Fruit fly (Drosophila melanogaster): ENCODE results near the gene CG7556.

CG7556 gene

DNA sequence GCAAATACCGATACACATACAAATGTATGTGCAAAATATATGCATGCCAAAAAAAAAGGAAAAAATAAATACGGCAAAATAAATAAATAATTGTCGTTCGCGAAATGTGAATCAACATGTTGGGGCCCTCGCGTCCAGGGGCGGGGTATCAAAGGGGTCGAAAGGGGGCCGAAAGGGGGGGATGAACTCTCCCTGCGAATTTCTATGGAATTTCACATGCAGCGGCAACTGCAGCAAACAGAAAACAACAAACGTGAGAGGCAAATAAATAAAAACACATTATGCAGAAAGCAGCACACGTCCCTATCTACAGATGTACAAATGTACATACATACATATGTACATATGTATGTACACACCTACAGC lies 30.1 kb downstream of the CG7556 start:
- TF ChIP-seq CG4496 (GFP tag; IDR thresholded peaks at IDR 0.05): no peak
- no peak for TF ChIP-seq EcR (GFP tag; optimal IDR thresholded peaks at IDR 0.05)
- TF ChIP-seq CG32121 (GFP tag; IDR thresholded peaks at IDR 0.05): no peak
- TF ChIP-seq Pif1B (GFP tag; optimal IDR thresholded peaks at IDR 0.05): no peak
- no peak for TF ChIP-seq CG9948 (tag; optimal IDR thresholded peaks at IDR 0.05)
- no peak for TF ChIP-seq CG15710 (tag; optimal IDR thresholded peaks at IDR 0.05)
- TF ChIP-seq CG10348 (GFP tag; IDR thresholded peaks at IDR 0.05): no peak
- TF ChIP-seq CG8159 (tag; optimal IDR thresholded peaks at IDR 0.05): no peak
- TF ChIP-seq rn (GFP tag; IDR thresholded peaks at IDR 0.05): no peak
- no peak for TF ChIP-seq fd96Ca (GFP tag; IDR thresholded peaks at IDR 0.05)
- no peak for TF ChIP-seq CG13204 (GFP tag; optimal IDR thresholded peaks at IDR 0.05)
- TF ChIP-seq Pif1A (GFP tag; optimal IDR thresholded peaks at IDR 0.05): no peak

DNA sequence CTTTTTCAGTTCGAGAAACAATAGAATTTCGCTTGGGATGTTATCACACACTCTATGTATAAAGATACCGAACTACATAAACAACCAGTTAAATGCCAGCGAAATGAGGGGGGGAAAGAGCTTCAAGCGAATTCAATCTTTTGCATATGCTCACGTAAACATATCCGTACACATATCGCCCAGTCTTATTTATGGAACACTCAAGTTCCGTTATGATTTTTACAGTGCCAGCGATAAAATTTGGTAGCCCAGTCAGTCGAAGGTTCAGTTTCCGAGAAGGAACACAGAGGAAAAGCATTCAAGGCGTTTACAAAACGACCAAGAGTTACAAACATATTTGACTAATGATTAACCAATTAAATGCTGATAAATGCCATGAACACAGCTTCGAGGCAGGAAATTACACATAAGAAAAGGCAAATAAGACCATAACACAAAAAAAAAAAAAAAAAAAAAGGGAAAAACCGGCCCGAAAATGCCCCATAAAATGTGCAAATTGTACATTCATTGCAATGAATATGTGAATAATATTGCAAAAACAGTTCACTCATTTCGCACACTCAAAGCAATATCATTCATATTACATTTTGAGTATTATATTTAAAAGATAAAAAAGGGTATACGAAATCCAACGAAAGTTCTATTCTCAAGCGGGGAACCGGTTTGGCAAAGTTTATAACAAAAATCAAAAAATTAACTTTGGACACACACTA lies 30.7 kb downstream of the CG7556 start:
- TF ChIP-seq Ets98B (GFP tag; IDR thresholded peaks at IDR 0.05) (no peak), CG8159 (tag; optimal IDR thresholded peaks at IDR 0.05) (no peak), CG12605 (GFP tag; IDR thresholded peaks at IDR 0.05) (no peak), CG13204 (GFP tag; optimal IDR thresholded peaks at IDR 0.05) (no peak), fd96Ca (GFP tag; IDR thresholded peaks at IDR 0.05) (no peak), CG14655 (GFP tag; optimal IDR thresholded peaks at IDR 0.05) (no peak), CG9948 (tag; optimal IDR thresholded peaks at IDR 0.05) (no peak), Pif1A (GFP tag; optimal IDR thresholded peaks at IDR 0.05) (no peak), CG15710 (tag; optimal IDR thresholded peaks at IDR 0.05) (no peak), CG17806 (tag; optimal IDR thresholded peaks at IDR 0.05) (no peak), CG8301 (tag; optimal IDR thresholded peaks at IDR 0.05) (no peak)

DNA sequence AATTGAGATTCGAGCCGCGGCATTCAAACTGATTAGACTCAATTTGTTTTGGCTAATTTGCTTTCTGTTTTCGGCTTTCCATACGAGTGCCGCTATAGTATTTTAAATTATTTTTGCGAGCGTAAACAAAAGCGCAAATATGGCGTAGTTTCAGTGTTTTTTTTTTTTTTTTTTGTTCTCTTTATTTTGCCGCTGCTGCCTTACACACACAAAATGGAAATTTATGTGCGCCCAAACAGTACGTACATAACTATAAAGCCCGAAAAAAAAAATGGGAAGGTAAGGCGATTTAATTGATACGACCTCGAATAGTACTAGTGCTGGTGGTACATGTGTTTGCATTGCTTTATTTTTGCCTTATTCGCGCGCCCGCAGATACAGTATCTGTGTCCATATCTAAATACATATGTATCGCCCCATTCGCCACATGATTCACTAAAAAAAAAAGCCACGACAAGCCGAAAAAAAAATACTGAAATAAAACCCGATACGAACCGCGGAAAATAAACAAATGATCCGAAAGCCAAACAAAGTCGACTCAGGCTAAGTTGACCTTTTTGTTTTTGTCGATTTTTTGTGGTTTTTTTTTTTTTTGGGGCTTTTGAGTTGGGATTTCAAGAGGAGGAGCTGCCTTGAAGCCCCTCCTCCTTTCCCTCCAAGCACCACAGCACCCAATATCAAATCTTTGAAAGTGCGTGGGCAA lies 31.5 kb downstream of the CG7556 start:
- TF ChIP-seq CG4496 (GFP tag; IDR thresholded peaks at IDR 0.05) (peak; percentile 43; the same call in 1 of the 3 replicates), CG12605 (GFP tag; IDR thresholded peaks at IDR 0.05) (no peak), Ets98B (GFP tag; IDR thresholded peaks at IDR 0.05) (no peak), Pif1A (GFP tag; optimal IDR thresholded peaks at IDR 0.05) (peak; percentile 40), fd96Ca (GFP tag; IDR thresholded peaks at IDR 0.05) (0 out of 3 replicates have a peak, but pooled peaks have one; percentile 11), rn (GFP tag; IDR thresholded peaks at IDR 0.05) (no peak), CG10348 (GFP tag; IDR thresholded peaks at IDR 0.05) (no peak), EcR (GFP tag; optimal IDR thresholded peaks at IDR 0.05) (no peak)

DNA sequence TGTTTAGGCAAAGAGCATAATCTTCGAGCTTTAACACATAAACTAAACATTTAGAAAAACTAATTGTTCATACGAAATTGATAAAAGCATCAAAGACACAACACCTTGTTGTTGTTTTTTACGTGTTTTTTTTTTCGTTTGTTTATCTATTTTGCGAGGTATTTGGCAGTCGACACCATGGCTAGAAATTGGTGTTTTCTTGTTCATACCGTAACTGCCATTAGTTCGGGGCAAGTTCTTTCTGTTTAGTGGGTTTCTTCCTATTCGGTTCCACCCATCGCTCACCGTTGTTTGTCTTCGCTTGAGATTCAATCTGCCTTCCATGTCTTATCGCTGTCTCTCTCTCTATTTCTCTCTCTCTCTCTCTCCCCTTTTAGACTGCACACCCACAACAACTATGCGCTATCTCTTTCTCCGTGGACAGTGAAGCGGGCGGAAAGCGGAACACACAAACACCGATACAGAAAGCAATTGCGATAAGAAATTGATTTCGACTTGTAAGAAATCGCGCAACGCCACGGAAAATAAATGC lies 33.1 kb downstream of the CG7556 start:
- TF ChIP-seq CG15710 (tag; optimal IDR thresholded peaks at IDR 0.05) (no peak), Snoo (tag; optimal IDR thresholded peaks at IDR 0.05) (no peak), CG8301 (tag; optimal IDR thresholded peaks at IDR 0.05) (peak; percentile 45), Pif1A (GFP tag; optimal IDR thresholded peaks at IDR 0.05) (peak; percentile 72), Pif1B (GFP tag; optimal IDR thresholded peaks at IDR 0.05) (peak; percentile 78), D1 (tag; optimal IDR thresholded peaks at IDR 0.05) (no peak), CG32121 (GFP tag; IDR thresholded peaks at IDR 0.05) (no peak), CG10348 (GFP tag; IDR thresholded peaks at IDR 0.05) (no peak), CG4496 (GFP tag; IDR thresholded peaks at IDR 0.05) (no peak; the same call in 2 of the 3 replicates), CG14655 (GFP tag; optimal IDR thresholded peaks at IDR 0.05) (peak; percentile 65), CG8159 (tag; optimal IDR thresholded peaks at IDR 0.05) (peak; percentile 15), CG17806 (tag; optimal IDR thresholded peaks at IDR 0.05) (no peak), fd96Ca (GFP tag; IDR thresholded peaks at IDR 0.05) (peak; percentile 24; the same call in 1 of the 3 replicates), Ets98B (GFP tag; IDR thresholded peaks at IDR 0.05) (no peak), CG12605 (GFP tag; IDR thresholded peaks at IDR 0.05) (no peak), gl (tag; optimal IDR thresholded peaks at IDR 0.05) (no peak), EcR (GFP tag; optimal IDR thresholded peaks at IDR 0.05) (peak; percentile 21), CG13204 (GFP tag; optimal IDR thresholded peaks at IDR 0.05) (peak; percentile 47), rn (GFP tag; IDR thresholded peaks at IDR 0.05) (no peak), CG34367 (tag; optimal IDR thresholded peaks at IDR 0.05) (no peak), CG9948 (tag; optimal IDR thresholded peaks at IDR 0.05) (peak; percentile 50)

DNA sequence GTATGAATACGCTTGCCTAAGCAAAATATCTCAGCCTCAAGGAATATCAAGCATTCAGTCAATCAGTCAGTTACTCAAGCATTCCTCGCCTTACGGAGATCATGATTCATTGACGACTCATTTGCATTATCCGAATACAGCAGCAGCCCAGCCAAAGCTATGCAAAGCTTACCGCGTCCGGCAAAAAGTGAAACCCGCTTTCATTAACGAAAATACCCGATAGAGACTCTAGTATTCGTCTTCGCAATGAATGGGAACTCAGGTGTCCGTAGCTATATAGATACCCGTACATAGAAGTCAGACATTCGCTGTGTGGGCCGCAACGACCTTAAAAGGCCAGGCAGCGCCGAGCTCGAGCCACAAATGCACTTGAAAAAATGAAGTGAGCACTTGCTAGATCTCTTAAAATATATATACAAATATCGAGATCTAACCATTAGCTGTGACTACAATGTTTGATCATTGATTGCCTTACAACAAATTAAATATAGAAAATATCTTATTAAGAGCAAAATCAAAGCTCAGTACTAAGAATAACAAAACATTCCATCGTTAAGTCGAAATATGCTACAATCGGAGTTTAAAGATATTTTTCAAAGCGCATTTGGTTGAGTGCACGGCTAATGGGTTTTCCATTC lies 34.7 kb downstream of the CG7556 start:
- peak; percentile 47 for TF ChIP-seq D1 (tag; optimal IDR thresholded peaks at IDR 0.05)
- TF ChIP-seq CG4496 (GFP tag; IDR thresholded peaks at IDR 0.05): peak; percentile 25; the same call in 1 of the 3 replicates
- peak; percentile 69 for TF ChIP-seq CG9948 (tag; optimal IDR thresholded peaks at IDR 0.05)
- TF ChIP-seq gl (tag; optimal IDR thresholded peaks at IDR 0.05): no peak
- no peak for TF ChIP-seq CG12605 (GFP tag; IDR thresholded peaks at IDR 0.05)
- TF ChIP-seq CG13204 (GFP tag; optimal IDR thresholded peaks at IDR 0.05): peak; percentile 6
- TF ChIP-seq CG8301 (tag; optimal IDR thresholded peaks at IDR 0.05): peak; percentile 75
- no peak for TF ChIP-seq rn (GFP tag; IDR thresholded peaks at IDR 0.05)
- peak; percentile 53 for TF ChIP-seq Pif1B (GFP tag; optimal IDR thresholded peaks at IDR 0.05)
- peak; percentile 20 for TF ChIP-seq Snoo (tag; optimal IDR thresholded peaks at IDR 0.05)
- TF ChIP-seq CG14655 (GFP tag; optimal IDR thresholded peaks at IDR 0.05): peak; percentile 84
- peak; percentile 68 for TF ChIP-seq CG8159 (tag; optimal IDR thresholded peaks at IDR 0.05)
- TF ChIP-seq CG34367 (tag; optimal IDR thresholded peaks at IDR 0.05): peak; percentile 53
- peak; percentile 25 for TF ChIP-seq EcR (GFP tag; optimal IDR thresholded peaks at IDR 0.05)
- TF ChIP-seq fd96Ca (GFP tag; IDR thresholded peaks at IDR 0.05): no peak
- peak; percentile 50 for TF ChIP-seq CG32121 (GFP tag; IDR thresholded peaks at IDR 0.05)
- peak; percentile 64 for TF ChIP-seq Pif1A (GFP tag; optimal IDR thresholded peaks at IDR 0.05)
- peak; percentile 55 for TF ChIP-seq CG17806 (tag; optimal IDR thresholded peaks at IDR 0.05)
- peak; percentile 19 for TF ChIP-seq Ets98B (GFP tag; IDR thresholded peaks at IDR 0.05)
- TF ChIP-seq CG10348 (GFP tag; IDR thresholded peaks at IDR 0.05): no peak
- TF ChIP-seq CG15710 (tag; optimal IDR thresholded peaks at IDR 0.05): peak; percentile 68
